Worm (Caenorhabditis elegans) whole organism, L2 larva: ENCODE data around the gene his-31.

Experiments used
- C34F6.9 ChIP-seq: fragments of 150-350 bp; optimal IDR thresholded peaks from 2 replicates; lab custom pipeline; 2014; ENCODE audit warnings: missing biosample characterization, missing genetic modification characterization
- F13H6.1 ChIP-seq: sonication (generic microtip); optimal IDR thresholded peaks from 2 replicates; lab custom pipeline; 2016; ENCODE audit warnings: missing genetic modification characterization, missing compliant biosample characterization
- R02D3.7 ChIP-seq: fragments of 150-350 bp; optimal IDR thresholded peaks from 2 replicates; lab custom pipeline; 2014; ENCODE audit warnings: missing biosample characterization, missing genetic modification characterization
- Y55F3AM.14 ChIP-seq: fragments of 200-800 bp; sonication (Bioruptor generic); optimal IDR thresholded peaks from 2 replicates; lab custom pipeline; 2018; ENCODE audit warnings: mild to moderate bottlenecking, missing genetic modification characterization, missing compliant biosample characterization
- ZK546.5 ChIP-seq: sonication (generic microtip); optimal IDR thresholded peaks from 2 replicates; lab custom pipeline; 2017; ENCODE audit warnings: missing biosample characterization, missing genetic modification characterization
- alr-1 ChIP-seq: fragments of 150-350 bp; optimal IDR thresholded peaks from 2 replicates; lab custom pipeline; 2014; ENCODE audit warnings: missing biosample characterization, missing genetic modification characterization
- aly-2 ChIP-seq: fragments of 150-350 bp; optimal IDR thresholded peaks from 2 replicates; lab custom pipeline; 2014; ENCODE audit warnings: missing biosample characterization, missing genetic modification characterization
- ama-1 ChIP-seq: fragments of 150-350 bp; optimal IDR thresholded peaks from 2 replicates; lab custom pipeline; 2018; ENCODE audit warnings: inconsistent platforms
- blmp-1 ChIP-seq: sonication (generic microtip); optimal IDR thresholded peaks from 2 replicates; lab custom pipeline; 2017; ENCODE audit warnings: missing genetic modification characterization, mild to moderate bottlenecking, missing compliant biosample characterization, antibody characterized with exemption, moderate library complexity; ENCODE audit not compliant: insufficient read depth
- ceh-16 ChIP-seq: fragments of 150-350 bp; optimal IDR thresholded peaks from 2 replicates; lab custom pipeline; 2014; ENCODE audit warnings: missing biosample characterization, missing genetic modification characterization
- crh-2 ChIP-seq: sonication (generic microtip); optimal IDR thresholded peaks from 2 replicates; lab custom pipeline; 2017; ENCODE audit warnings: missing biosample characterization, missing genetic modification characterization
- dmd-4 ChIP-seq: sonication (generic microtip); optimal IDR thresholded peaks from 2 replicates; lab custom pipeline; 2017; ENCODE audit warnings: missing biosample characterization, missing genetic modification characterization
- egl-27 ChIP-seq: sonication (generic microtip); optimal IDR thresholded peaks from 3 replicates; lab custom pipeline; 2017; ENCODE audit warnings: missing biosample characterization, missing genetic modification reagents, missing genetic modification characterization
- fos-1 ChIP-seq: fragments of 150-350 bp; optimal IDR thresholded peaks from 2 replicates; lab custom pipeline; 2014; ENCODE audit warnings: missing biosample characterization, missing genetic modification characterization
- gmeb-1 ChIP-seq: fragments of 150-350 bp; optimal IDR thresholded peaks from 2 replicates; lab custom pipeline; 2014; ENCODE audit warnings: missing biosample characterization, missing genetic modification characterization
- lin-11 ChIP-seq: fragments of 150-350 bp; sonication (generic microtip); optimal IDR thresholded peaks from 2 replicates; lab custom pipeline; 2014; ENCODE audit warnings: missing biosample characterization, missing genetic modification characterization, inconsistent platforms, mixed read lengths
- lin-13 ChIP-seq: fragments of 150-350 bp; optimal IDR thresholded peaks from 2 replicates; lab custom pipeline; 2014; ENCODE audit warnings: missing biosample characterization, missing genetic modification reagents, missing genetic modification characterization
- lsy-2 ChIP-seq, 2 experiments: fragments of 150-350 bp in 1 of 2; sonication (generic microtip) in 1 of 2; optimal IDR thresholded peaks; 2 replicates each; lab custom pipeline; 2014 to 2017; ENCODE audit warnings: missing biosample characterization in 2 of 2, missing genetic modification characterization in 2 of 2
- mab-5 ChIP-seq: fragments of 150-350 bp; optimal IDR thresholded peaks from 2 replicates; lab custom pipeline; 2014; ENCODE audit warnings: missing biosample characterization, missing genetic modification characterization
- mbf-1 ChIP-seq: sonication (generic microtip); optimal IDR thresholded peaks from 2 replicates; lab custom pipeline; 2017; ENCODE audit warnings: missing biosample characterization, missing genetic modification characterization
- nhr-10 ChIP-seq: sonication (generic microtip); optimal IDR thresholded peaks from 2 replicates; lab custom pipeline; 2017; ENCODE audit warnings: missing biosample characterization, missing genetic modification characterization
- nhr-12 ChIP-seq: fragments of 150-350 bp; optimal IDR thresholded peaks from 2 replicates; lab custom pipeline; 2014; ENCODE audit warnings: missing biosample characterization, missing genetic modification characterization
- nhr-129 ChIP-seq: fragments of 150-350 bp; optimal IDR thresholded peaks from 2 replicates; lab custom pipeline; 2014; ENCODE audit warnings: missing biosample characterization, missing genetic modification characterization
- nhr-21 ChIP-seq: fragments of 150-350 bp; optimal IDR thresholded peaks from 2 replicates; lab custom pipeline; 2014; ENCODE audit warnings: missing biosample characterization, missing genetic modification characterization
- nhr-23 ChIP-seq: fragments of 150-350 bp; optimal IDR thresholded peaks from 2 replicates; lab custom pipeline; 2014; ENCODE audit warnings: missing biosample characterization, missing genetic modification reagents, missing genetic modification characterization
- nhr-237 ChIP-seq: fragments of 150-350 bp; optimal IDR thresholded peaks from 2 replicates; lab custom pipeline; 2014; ENCODE audit warnings: missing biosample characterization, missing genetic modification characterization
- nhr-25 ChIP-seq: fragments of 150-350 bp; sonication (generic microtip); optimal IDR thresholded peaks from 3 replicates; lab custom pipeline; 2014; ENCODE audit warnings: missing biosample characterization, missing genetic modification characterization
- nhr-6 ChIP-seq: fragments of 150-350 bp; optimal IDR thresholded peaks from 2 replicates; lab custom pipeline; 2014; ENCODE audit warnings: missing biosample characterization, missing genetic modification characterization
- nhr-77 ChIP-seq: fragments of 150-350 bp; optimal IDR thresholded peaks from 2 replicates; lab custom pipeline; 2014; ENCODE audit warnings: missing biosample characterization, missing genetic modification characterization
- peb-1 ChIP-seq: fragments of 150-350 bp; optimal IDR thresholded peaks from 2 replicates; lab custom pipeline; 2014; ENCODE audit warnings: missing biosample characterization, missing genetic modification characterization
- sem-4 ChIP-seq: fragments of 150-350 bp; optimal IDR thresholded peaks from 2 replicates; lab custom pipeline; 2014; ENCODE audit warnings: missing biosample characterization, missing genetic modification reagents, missing genetic modification characterization
- skn-1 ChIP-seq: sonication (generic microtip); optimal IDR thresholded peaks from 2 replicates; lab custom pipeline; 2017; ENCODE audit warnings: missing biosample characterization, missing genetic modification characterization
- sma-3 ChIP-seq: sonication (generic microtip); optimal IDR thresholded peaks from 2 replicates; lab custom pipeline; 2016; ENCODE audit warnings: missing genetic modification reagents, missing genetic modification characterization, missing compliant biosample characterization
- sma-9 ChIP-seq, 2 experiments: fragments of 150-350 bp in 1 of 2; sonication (generic microtip) in 1 of 2; optimal IDR thresholded peaks; 2 replicates each; lab custom pipeline; 2014 to 2016; ENCODE audit warnings: missing genetic modification characterization in 2 of 2, mild to moderate bottlenecking in 1 of 2, missing biosample characterization in 1 of 2, missing compliant biosample characterization in 1 of 2, missing genetic modification reagents in 1 of 2, moderate library complexity in 1 of 2
- snpc-4 ChIP-seq: fragments of 150-350 bp; optimal IDR thresholded peaks from 2 replicates; lab custom pipeline; 2014; ENCODE audit warnings: missing biosample characterization, missing genetic modification characterization
- unc-55 ChIP-seq: fragments of 150-350 bp; sonication (generic microtip); optimal IDR thresholded peaks from 3 replicates; lab custom pipeline; 2014; ENCODE audit warnings: missing biosample characterization, missing genetic modification reagents, missing genetic modification characterization
- unc-62 ChIP-seq: fragments of 150-350 bp; optimal IDR thresholded peaks from 2 replicates; lab custom pipeline; 2014; ENCODE audit warnings: missing biosample characterization, missing genetic modification reagents, missing genetic modification characterization
- zag-1 ChIP-seq: fragments of 150-350 bp; optimal IDR thresholded peaks from 2 replicates; lab custom pipeline; 2014; ENCODE audit warnings: missing biosample characterization, missing genetic modification characterization
- ztf-1 ChIP-seq: fragments of 200-800 bp; sonication (Bioruptor generic); conservative IDR thresholded peaks from 2 replicates; pipeline ENCODE4 v1.3.6; 2022; ENCODE audit warnings: missing genetic modification characterization, missing compliant biosample characterization
- ztf-4 ChIP-seq: fragments of 150-350 bp; optimal IDR thresholded peaks from 2 replicates; lab custom pipeline; 2014; ENCODE audit warnings: missing biosample characterization, missing genetic modification characterization

Gene his-31

DNA sequence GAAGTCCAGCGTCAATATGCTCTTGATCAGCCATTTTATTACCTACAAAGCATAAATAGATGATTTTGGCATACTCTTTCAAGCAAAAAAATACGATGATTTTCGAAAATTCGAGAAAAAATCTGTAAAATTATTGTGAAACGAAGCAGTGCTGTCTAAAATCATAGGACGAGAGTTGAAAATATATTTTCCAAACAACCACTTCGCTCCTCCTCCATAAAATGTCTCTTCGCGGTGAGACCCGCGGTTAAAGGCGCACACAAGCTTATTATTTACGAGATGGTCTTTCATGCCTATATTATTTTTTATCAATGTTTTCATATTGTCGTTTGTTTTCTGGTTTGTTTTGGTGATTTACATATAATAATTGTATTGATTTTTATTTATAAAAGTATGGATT, 45.5 kb upstream of the his-31 start, which contains the start of gene nap-1 (continued):
- TF ChIP-seq blmp-1, result no peak
- no peak for TF ChIP-seq ama-1 (lab: Kevin White, UChicago)
- no peak for TF ChIP-seq aly-2 (tag; lab: Kevin White, UChicago)
- TF ChIP-seq mbf-1, result no peak
- no peak for TF ChIP-seq nhr-23 (tag; lab: Kevin White, UChicago)
- peak; percentile 73 for TF ChIP-seq crh-2 (tag; lab: Kevin White, UChicago)
- no peak for TF ChIP-seq nhr-10
- TF ChIP-seq nhr-6 (tag; lab: Kevin White, UChicago), result no peak
- TF ChIP-seq alr-1 (tag; lab: Kevin White, UChicago), result no peak
- peak; percentile 63 to 90 for TF ChIP-seq lsy-2 (tag; optimal IDR thresholded peaks at IDR 0.05; lab: Kevin White, UChicago)
- TF ChIP-seq unc-55, result peak; percentile 95
- TF ChIP-seq nhr-25 (tag; lab: Kevin White, UChicago), result peak; percentile 73

DNA sequence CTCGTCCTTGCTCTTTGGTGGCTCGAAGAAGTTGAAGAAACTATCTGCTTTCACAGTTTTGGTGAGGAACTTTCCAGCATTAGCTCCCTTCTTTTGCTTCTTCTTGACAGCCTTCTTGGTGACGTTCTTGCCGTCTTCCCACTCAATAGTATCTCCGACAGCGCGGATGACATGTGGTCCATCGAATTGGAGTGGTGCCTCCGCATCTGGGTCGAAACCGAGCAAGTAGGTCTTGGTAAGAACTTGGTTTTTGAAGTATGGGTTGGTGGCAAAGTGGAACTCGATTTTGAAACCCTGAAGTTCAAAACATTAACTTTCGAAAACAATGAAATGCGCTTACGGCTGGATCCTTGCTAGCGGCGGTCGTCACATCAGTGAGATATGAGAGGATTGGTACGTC, 44.5 kb upstream of the his-31 start:
- TF ChIP-seq nhr-25 (tag; lab: Kevin White, UChicago) (no peak), nhr-21 (tag; lab: Kevin White, UChicago) (no peak), fos-1 (tag; lab: Kevin White, UChicago) (no peak), unc-62 (GFP tag; lab: Kevin White, UChicago) (no peak), ztf-4 (tag; lab: Kevin White, UChicago) (no peak), nhr-77 (tag; lab: Kevin White, UChicago) (no peak), dmd-4 (tag; lab: Kevin White, UChicago) (no peak), zag-1 (tag; lab: Kevin White, UChicago) (no peak), crh-2 (tag; lab: Kevin White, UChicago) (no peak), skn-1 (tag; lab: Kevin White, UChicago) (no peak), nhr-237 (no peak), sma-3 (no peak), alr-1 (tag; lab: Kevin White, UChicago) (no peak), nhr-6 (tag; lab: Kevin White, UChicago) (no peak), lsy-2 (tag; optimal IDR thresholded peaks at IDR 0.05; lab: Kevin White, UChicago) (no peak), sma-9 (GFP tag; optimal IDR thresholded peaks at IDR 0.05; lab: Kevin White, UChicago) (no peak), sma-9 (tag; optimal IDR thresholded peaks at IDR 0.05; lab: Kevin White, UChicago) (no peak)

DNA sequence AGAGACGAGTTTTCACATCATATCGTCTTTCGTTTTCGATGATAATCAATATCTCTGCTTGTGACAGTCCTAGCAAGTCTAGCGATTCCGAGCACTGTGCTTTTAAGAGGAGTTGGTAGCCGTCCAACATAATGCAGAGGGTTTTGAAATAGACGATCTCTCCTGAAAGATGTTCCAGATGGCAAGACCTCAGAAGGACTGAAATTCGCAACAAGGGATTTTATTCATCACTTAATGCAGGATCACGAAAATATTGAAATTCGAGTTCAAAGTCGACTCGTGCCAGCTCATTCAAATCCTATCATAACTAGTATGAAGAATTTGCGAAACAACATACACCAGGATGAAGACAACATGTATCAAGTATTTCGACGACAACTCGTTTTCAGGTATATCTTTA, 43.7 kb upstream of the his-31 start, which contains the start of gene D2096.7:
Gene D2096.7 (minus strand): TSS at position 130 of the 400 bp plus-strand sequence.
- peak; percentile 20 for TF ChIP-seq crh-2 (tag; lab: Kevin White, UChicago)
- no peak for TF ChIP-seq R02D3.7 (tag; lab: Kevin White, UChicago)
- peak; percentile 3 for TF ChIP-seq Y55F3AM.14 (GFP tag; lab: Kevin White, UChicago)

DNA sequence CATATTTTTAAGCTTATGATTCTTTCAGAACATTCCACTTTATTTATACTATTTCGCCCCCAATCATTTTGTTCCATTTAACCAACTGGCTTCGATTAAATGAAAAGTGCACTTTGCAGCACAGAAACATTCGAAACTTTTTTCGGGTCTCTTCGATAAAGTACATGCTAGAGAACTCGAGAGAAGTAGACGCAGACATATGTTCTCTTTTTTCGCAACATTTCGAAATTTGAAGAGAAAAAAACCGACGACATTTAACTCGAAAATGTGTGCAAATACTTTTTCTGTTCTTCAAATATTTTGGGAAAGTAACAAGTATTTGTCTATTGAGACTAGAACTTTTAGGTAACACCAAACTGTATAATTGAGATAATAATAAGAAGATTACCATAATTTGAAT, 43.1 kb upstream of the his-31 start:
- peak; percentile 41 for TF ChIP-seq unc-55
- peak; percentile 84 for TF ChIP-seq C34F6.9 (tag; lab: Kevin White, UChicago)
- peak; percentile 81 for TF ChIP-seq nhr-129
- no peak for TF ChIP-seq nhr-12 (tag; lab: Kevin White, UChicago)
- peak; percentile 46 for TF ChIP-seq crh-2 (tag; lab: Kevin White, UChicago)
- peak; percentile 43 for TF ChIP-seq fos-1 (tag; lab: Kevin White, UChicago)
- TF ChIP-seq, all 48 proteins: peak for 5

DNA sequence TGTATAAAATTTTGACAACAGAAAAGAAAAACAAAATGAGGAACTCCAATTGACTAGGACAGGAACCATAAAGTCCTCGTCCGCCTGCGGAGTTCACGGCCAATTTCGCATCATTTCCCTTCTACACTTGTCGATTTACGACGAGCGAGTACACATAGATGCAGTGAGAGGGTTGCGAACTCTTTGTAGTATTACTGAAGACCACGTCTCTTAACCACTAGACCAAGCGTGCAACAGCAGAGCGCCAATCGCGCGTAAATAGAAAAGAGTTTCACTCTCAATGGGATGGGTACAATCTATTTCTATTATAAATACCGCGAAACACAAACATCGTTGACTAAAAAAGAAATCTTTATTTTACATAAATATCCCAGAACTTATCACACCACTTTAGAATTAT, 41.6 kb upstream of the his-31 start:
- TF ChIP-seq nhr-237 (no peak), R02D3.7 (tag; lab: Kevin White, UChicago) (peak; percentile 15), nhr-21 (tag; lab: Kevin White, UChicago) (peak; percentile 66), mab-5 (tag; lab: Kevin White, UChicago) (peak; percentile 32), lsy-2 (tag; optimal IDR thresholded peaks at IDR 0.05; lab: Kevin White, UChicago) (peak; percentile 54 to 82), skn-1 (tag; lab: Kevin White, UChicago) (no peak), fos-1 (tag; lab: Kevin White, UChicago) (peak; percentile 72), sem-4 (tag; lab: Kevin White, UChicago) (peak; percentile 21), nhr-23 (tag; lab: Kevin White, UChicago) (no peak), lin-13 (GFP tag; lab: Kevin White, UChicago) (peak; percentile 82), lin-11 (tag; lab: Kevin White, UChicago) (peak; percentile 44), sma-9 (GFP tag; optimal IDR thresholded peaks at IDR 0.05; lab: Kevin White, UChicago) (peak; percentile 89), sma-9 (tag; optimal IDR thresholded peaks at IDR 0.05; lab: Kevin White, UChicago) (no peak), F13H6.1 (tag; lab: Kevin White, UChicago) (peak; percentile 74), crh-2 (tag; lab: Kevin White, UChicago) (peak; percentile 85), Y55F3AM.14 (GFP tag; lab: Kevin White, UChicago) (peak; percentile 68), zag-1 (tag; lab: Kevin White, UChicago) (peak; percentile 43), nhr-6 (tag; lab: Kevin White, UChicago) (peak; percentile 74), snpc-4 (peak; percentile 71), peb-1 (tag; lab: Kevin White, UChicago) (no peak), nhr-129 (peak; percentile 96), ztf-4 (tag; lab: Kevin White, UChicago) (peak; percentile 74), ceh-16 (tag; lab: Kevin White, UChicago) (peak; percentile 9), ztf-1 (GFP tag; lab: Robert Waterston, UW) (no peak), egl-27 (tag; lab: Kevin White, UChicago) (peak; percentile 59), ama-1 (lab: Kevin White, UChicago) (no peak), ZK546.5 (tag; lab: Kevin White, UChicago) (no peak), sma-3 (peak; percentile 81), C34F6.9 (tag; lab: Kevin White, UChicago) (peak; percentile 84), gmeb-1 (tag; lab: Kevin White, UChicago) (peak; percentile 71)
- TF ChIP-seq, all 48 proteins: peak for 22
